Worm (Caenorhabditis elegans) whole organism, L1 larva: ENCODE measurements around the gene F53A2.1.
A peak's percentile ranks its signal among the peaks of the same experiment; 100 is the strongest.

Source experiments
- C04F5.9 ChIP-seq: sonication (generic microtip); optimal IDR thresholded peaks from 2 replicates; lab custom pipeline; 2016; ENCODE audit warnings: missing genetic modification characterization, missing compliant biosample characterization
- C34B4.2 ChIP-seq: sonication (generic microtip); optimal IDR thresholded peaks from 2 replicates; lab custom pipeline; 2017; ENCODE audit warnings: mild to moderate bottlenecking, missing genetic modification characterization, missing compliant biosample characterization
- F16B12.6 ChIP-seq: fragments of 150-350 bp; optimal IDR thresholded peaks from 2 replicates; lab custom pipeline; 2014; ENCODE audit warnings: missing biosample characterization, missing genetic modification characterization
- aha-1 ChIP-seq: fragments of 150-350 bp; optimal IDR thresholded peaks from 2 replicates; lab custom pipeline; 2014; ENCODE audit warnings: missing biosample characterization, missing genetic modification characterization
- aly-2 ChIP-seq: fragments of 150-350 bp; optimal IDR thresholded peaks from 2 replicates; lab custom pipeline; 2014; ENCODE audit warnings: missing biosample characterization, missing genetic modification characterization
- ama-1 ChIP-seq: fragments of 150-350 bp; optimal IDR thresholded peaks from 2 replicates; lab custom pipeline; 2014
- ces-1 ChIP-seq: fragments of 150-350 bp; optimal IDR thresholded peaks from 2 replicates; lab custom pipeline; 2014; ENCODE audit warnings: missing biosample characterization, missing genetic modification reagents, missing genetic modification characterization
- dpl-1 ChIP-seq, 3 experiments: fragments of 150-350 bp in 2 of 3; sonication (generic microtip) in 1 of 3; optimal IDR thresholded peaks; 2 replicates each; lab custom pipeline; 2014 to 2017; ENCODE audit warnings: missing biosample characterization in 3 of 3, missing genetic modification characterization in 3 of 3, missing genetic modification reagents in 3 of 3
- efl-1 ChIP-seq, 4 experiments: fragments of 150-350 bp; optimal IDR thresholded peaks in 3 of 4; peaks in 1 of 4; 1 replicate in 1 of 4; 2 replicates in 3 of 4; lab custom pipeline; 2014; ENCODE audit warnings: missing biosample characterization in 2 of 4, missing genetic modification characterization in 2 of 4, missing genetic modification reagents in 2 of 4
- efl-3 ChIP-seq: fragments of 200-800 bp; sonication (Bioruptor generic); optimal IDR thresholded peaks from 2 replicates; lab custom pipeline; 2018; ENCODE audit warnings: mild to moderate bottlenecking, missing genetic modification characterization, missing compliant biosample characterization
- egl-27 ChIP-seq, 2 experiments: fragments of 150-350 bp in 1 of 2; sonication (generic microtip); optimal IDR thresholded peaks; 3 replicates each; lab custom pipeline; 2017 to 2018; ENCODE audit warnings: missing biosample characterization in 2 of 2, missing genetic modification characterization in 2 of 2, missing genetic modification reagents in 2 of 2
- elt-3 ChIP-seq, 6 experiments: fragments of 150-350 bp in 1 of 6; sonication (generic microtip); optimal IDR thresholded peaks; 2 replicates each; lab custom pipeline; 2017 to 2018; ENCODE audit warnings: missing biosample characterization in 6 of 6, missing genetic modification characterization in 6 of 6, inconsistent platforms in 1 of 6
- ets-5 ChIP-seq: fragments of 200-800 bp; sonication (Bioruptor generic); IDR thresholded peaks from 2 replicates; pipeline ENCODE4 v1.3.6; 2022; ENCODE audit warnings: missing genetic modification characterization, missing compliant biosample characterization
- fkh-10 ChIP-seq: sonication (generic microtip); optimal IDR thresholded peaks from 2 replicates; lab custom pipeline; 2017; ENCODE audit warnings: missing biosample characterization, missing genetic modification reagents, missing genetic modification characterization
- fkh-8 ChIP-seq: sonication (generic microtip); optimal IDR thresholded peaks from 2 replicates; lab custom pipeline; 2016; ENCODE audit warnings: mild to moderate bottlenecking, missing genetic modification characterization, missing compliant biosample characterization
- fos-1 ChIP-seq: fragments of 150-350 bp; optimal IDR thresholded peaks from 2 replicates; lab custom pipeline; 2014; ENCODE audit warnings: missing biosample characterization, missing genetic modification characterization
- grh-1 ChIP-seq: fragments of 200-800 bp; sonication (Bioruptor generic); IDR thresholded peaks from 2 replicates; pipeline ENCODE4 v1.3.6; 2022; ENCODE audit warnings: missing genetic modification reagents, missing genetic modification characterization, missing compliant biosample characterization
- hlh-4 ChIP-seq: sonication (generic microtip); optimal IDR thresholded peaks from 2 replicates; lab custom pipeline; 2016; ENCODE audit warnings: mild to moderate bottlenecking, missing genetic modification characterization, missing compliant biosample characterization
- irx-1 ChIP-seq: sonication (generic microtip); optimal IDR thresholded peaks from 2 replicates; lab custom pipeline; 2016; ENCODE audit warnings: missing genetic modification characterization, missing compliant biosample characterization
- jun-1 ChIP-seq: fragments of 150-350 bp; optimal IDR thresholded peaks from 2 replicates; lab custom pipeline; 2014; ENCODE audit warnings: missing biosample characterization, missing genetic modification reagents, missing genetic modification characterization
- lin-13 ChIP-seq: fragments of 150-350 bp; optimal IDR thresholded peaks from 2 replicates; lab custom pipeline; 2014; ENCODE audit warnings: missing biosample characterization, missing genetic modification reagents, missing genetic modification characterization
- lin-14 ChIP-seq: fragments of 200-800 bp; sonication (Bioruptor generic); optimal IDR thresholded peaks from 2 replicates; lab custom pipeline; 2018; ENCODE audit warnings: mild to moderate bottlenecking, missing genetic modification characterization, moderate library complexity, missing compliant biosample characterization
- lin-15B ChIP-seq: fragments of 150-350 bp; sonication (generic microtip); optimal IDR thresholded peaks from 3 replicates; lab custom pipeline; 2014; ENCODE audit warnings: missing biosample characterization, missing genetic modification characterization
- lin-35 ChIP-seq, 2 experiments: fragments of 150-350 bp; optimal IDR thresholded peaks; 2 replicates each; lab custom pipeline; 2014; ENCODE audit warnings: missing biosample characterization in 2 of 2, missing genetic modification characterization in 2 of 2, missing genetic modification reagents in 2 of 2
- lin-39 ChIP-seq: fragments of 150-350 bp; optimal IDR thresholded peaks from 2 replicates; lab custom pipeline; 2014; ENCODE audit warnings: missing biosample characterization, missing genetic modification reagents, missing genetic modification characterization
- lsy-2 ChIP-seq, 2 experiments: fragments of 150-350 bp; optimal IDR thresholded peaks; 2 replicates each; lab custom pipeline; 2014; ENCODE audit warnings: missing biosample characterization in 2 of 2, missing genetic modification characterization in 2 of 2
- mab-9 ChIP-seq: fragments of 200-800 bp; sonication (Bioruptor generic); IDR thresholded peaks from 2 replicates; pipeline ENCODE4 v1.3.6; 2022; ENCODE audit warnings: missing genetic modification reagents, missing genetic modification characterization, missing compliant biosample characterization
- mdl-1 ChIP-seq, 2 experiments: fragments of 150-350 bp; optimal IDR thresholded peaks; 2 replicates each; lab custom pipeline; 2014 to 2017; ENCODE audit warnings: missing biosample characterization in 2 of 2, missing genetic modification characterization in 2 of 2, inconsistent platforms in 1 of 2
- mef-2 ChIP-seq: fragments of 150-350 bp; optimal IDR thresholded peaks from 2 replicates; lab custom pipeline; 2014; ENCODE audit warnings: missing biosample characterization, missing genetic modification characterization
- nhr-11 ChIP-seq: fragments of 150-350 bp; optimal IDR thresholded peaks from 2 replicates; lab custom pipeline; 2014; ENCODE audit warnings: missing biosample characterization, missing genetic modification characterization
- nhr-237 ChIP-seq: fragments of 150-350 bp; optimal IDR thresholded peaks from 2 replicates; lab custom pipeline; 2014; ENCODE audit warnings: missing biosample characterization, missing genetic modification characterization
- nhr-47 ChIP-seq: sonication (generic microtip); optimal IDR thresholded peaks from 2 replicates; lab custom pipeline; 2016; ENCODE audit warnings: mild to moderate bottlenecking, missing genetic modification characterization, moderate library complexity, missing compliant biosample characterization
- nhr-71 ChIP-seq: sonication (generic microtip); optimal IDR thresholded peaks from 2 replicates; lab custom pipeline; 2016; ENCODE audit warnings: mild to moderate bottlenecking, missing genetic modification characterization, moderate library complexity, missing compliant biosample characterization
- nhr-77 ChIP-seq: fragments of 150-350 bp; optimal IDR thresholded peaks from 2 replicates; lab custom pipeline; 2014; ENCODE audit warnings: missing biosample characterization, missing genetic modification characterization
- nhr-84 ChIP-seq: sonication (generic microtip); optimal IDR thresholded peaks from 2 replicates; lab custom pipeline; 2017; ENCODE audit warnings: missing biosample characterization, missing genetic modification characterization
- pag-3 ChIP-seq: sonication (generic microtip); optimal IDR thresholded peaks from 2 replicates; lab custom pipeline; 2017; ENCODE audit warnings: missing genetic modification characterization, mild to moderate bottlenecking, missing compliant biosample characterization, antibody characterized with exemption, borderline replicate concordance; ENCODE audit not compliant: insufficient read depth
- pqm-1 ChIP-seq: sonication (generic microtip); optimal IDR thresholded peaks from 3 replicates; lab custom pipeline; 2017; ENCODE audit warnings: missing biosample characterization, missing genetic modification characterization
- rnt-1 ChIP-seq: sonication (generic microtip); optimal IDR thresholded peaks from 2 replicates; lab custom pipeline; 2016; ENCODE audit warnings: mild to moderate bottlenecking, missing genetic modification characterization, moderate library complexity, missing compliant biosample characterization
- snpc-4 ChIP-seq: fragments of 150-350 bp; optimal IDR thresholded peaks from 2 replicates; lab custom pipeline; 2014; ENCODE audit warnings: missing biosample characterization, missing genetic modification characterization
- snu-23 ChIP-seq: sonication (generic microtip); optimal IDR thresholded peaks from 2 replicates; lab custom pipeline; 2016; ENCODE audit warnings: missing genetic modification characterization, missing compliant biosample characterization
- sox-4 ChIP-seq: sonication (generic microtip); optimal IDR thresholded peaks from 2 replicates; lab custom pipeline; 2016; ENCODE audit warnings: missing genetic modification characterization, missing compliant biosample characterization
- tlp-1 ChIP-seq: fragments of 150-350 bp; optimal IDR thresholded peaks from 2 replicates; lab custom pipeline; 2014; ENCODE audit warnings: missing biosample characterization, missing genetic modification characterization
- unc-130 ChIP-seq: fragments of 150-350 bp; optimal IDR thresholded peaks from 2 replicates; lab custom pipeline; 2017; ENCODE audit warnings: missing biosample characterization, missing genetic modification characterization, inconsistent platforms
- unc-62 ChIP-seq: fragments of 150-350 bp; optimal IDR thresholded peaks from 2 replicates; lab custom pipeline; 2014; ENCODE audit warnings: missing biosample characterization, missing genetic modification reagents, missing genetic modification characterization
- unc-86 ChIP-seq: sonication (generic microtip); optimal IDR thresholded peaks from 2 replicates; lab custom pipeline; 2016; ENCODE audit warnings: missing genetic modification characterization, missing compliant biosample characterization
- vab-15 ChIP-seq: sonication (generic microtip); optimal IDR thresholded peaks from 2 replicates; lab custom pipeline; 2017; ENCODE audit warnings: missing genotype, mild to moderate bottlenecking, missing genetic modification characterization, missing compliant biosample characterization
- xbp-1 ChIP-seq: sonication (generic microtip); optimal IDR thresholded peaks from 2 replicates; lab custom pipeline; 2016; ENCODE audit warnings: missing genetic modification characterization, missing compliant biosample characterization
- zip-4 ChIP-seq: fragments of 200-800 bp; sonication (Bioruptor generic); optimal IDR thresholded peaks from 2 replicates; lab custom pipeline; 2018; ENCODE audit warnings: mild to moderate bottlenecking, missing genetic modification characterization, moderate library complexity, missing compliant biosample characterization
- ztf-11 ChIP-seq, 2 experiments: sonication (generic microtip); optimal IDR thresholded peaks; 2 replicates each; lab custom pipeline; 2016 to 2017; ENCODE audit warnings: missing genetic modification characterization in 2 of 2, missing biosample characterization in 1 of 2, missing compliant biosample characterization in 1 of 2

F53A2.1 gene

DNA sequence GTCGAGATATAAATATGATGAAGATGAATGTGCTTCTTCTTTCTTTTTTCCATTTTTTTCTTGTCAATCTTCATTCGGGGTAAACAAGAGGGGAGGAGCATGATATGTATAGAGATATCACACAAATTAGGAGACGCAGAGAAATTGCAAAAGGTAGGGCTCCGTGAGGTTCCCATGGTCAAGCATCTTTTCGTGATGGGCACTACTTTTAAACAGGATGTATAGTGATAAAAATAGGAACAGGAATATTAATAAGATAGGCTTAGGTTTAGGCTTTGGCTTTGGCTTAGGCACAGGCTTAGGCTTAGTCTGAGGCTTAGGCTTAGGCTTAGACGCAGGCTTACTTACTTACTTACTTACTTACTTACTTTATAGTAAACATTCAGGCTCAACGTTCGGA lies at the start of gene F53A2.1:
Gene F53A2.1 (minus strand): TSS at position 101 of the 400 bp plus-strand sequence.
- TF ChIP-seq efl-3 (GFP tag; lab: Kevin White, UChicago) (no peak), lin-13 (no peak), egl-27 (tag; optimal IDR thresholded peaks at IDR 0.05; lab: Kevin White, UChicago) (no peak), lin-15B (tag; lab: Kevin White, UChicago) (no peak)

DNA sequence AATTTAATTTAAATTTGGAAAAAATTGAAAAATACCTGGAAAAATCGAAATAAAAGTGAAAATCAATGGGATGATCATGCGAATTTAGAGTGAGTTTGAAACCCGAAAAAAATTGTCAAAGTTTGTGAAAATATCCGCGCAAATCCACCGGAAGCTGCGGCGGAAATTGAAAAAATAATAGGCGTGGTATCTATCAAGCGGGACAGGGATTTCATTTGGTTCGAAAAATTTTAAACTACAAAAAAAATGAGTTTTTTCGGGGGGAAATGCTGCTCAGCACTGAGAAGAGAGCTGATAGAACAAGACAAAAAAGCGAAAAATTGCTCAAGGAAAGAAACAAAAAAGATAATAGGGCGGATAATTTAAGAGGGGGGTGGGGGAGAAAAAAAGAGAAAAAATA lies 46.3 kb upstream of the F53A2.1 start, which contains the start of gene T03F6.9:
Gene T03F6.9 (minus strand): TSS at position 101 of the 400 bp plus-strand sequence.
- TF ChIP-seq fkh-8 (tag; lab: Kevin White, UChicago) (peak; percentile 0), ztf-11 (tag; optimal IDR thresholded peaks at IDR 0.05; lab: Kevin White, UChicago) (no peak)

DNA sequence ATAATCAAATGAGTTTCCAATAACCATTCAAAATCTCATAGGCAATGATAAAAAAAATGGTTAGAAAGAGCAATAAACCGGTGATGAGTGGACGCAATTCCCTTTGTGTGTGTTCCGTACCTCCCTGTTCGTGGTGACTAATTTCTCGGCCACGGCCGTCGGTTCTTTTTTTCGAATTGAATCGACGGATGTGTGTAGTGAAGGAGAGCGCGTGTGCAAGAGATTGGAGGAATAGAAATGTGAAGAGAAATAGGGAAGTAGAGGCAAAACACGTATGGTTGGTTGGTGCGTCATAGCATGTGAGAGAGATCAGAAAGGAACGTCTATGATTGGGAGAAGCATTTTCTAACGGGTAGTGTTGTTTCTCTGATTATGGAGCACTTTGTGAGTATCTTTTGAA lies 35.2 kb upstream of the F53A2.1 start:
- TF ChIP-seq mdl-1 (tag; optimal IDR thresholded peaks at IDR 0.05; lab: Kevin White, UChicago) = peak in 1 of 2 experiments; percentile 66
- peak; percentile 18 for TF ChIP-seq jun-1
- no peak for TF ChIP-seq elt-3 (tag; optimal IDR thresholded peaks at IDR 0.05; lab: Kevin White, UChicago)
- no peak for TF ChIP-seq aha-1 (tag; lab: Kevin White, UChicago)
- no peak for TF ChIP-seq unc-130 (tag; lab: Kevin White, UChicago)
- no peak for TF ChIP-seq nhr-77 (tag; lab: Kevin White, UChicago)
- peak; percentile 17 to 63 for TF ChIP-seq lsy-2 (tag; optimal IDR thresholded peaks at IDR 0.05; lab: Kevin White, UChicago)
- TF ChIP-seq xbp-1 (tag; lab: Kevin White, UChicago) = peak; percentile 13
- no peak for TF ChIP-seq sox-4
- no peak for TF ChIP-seq pag-3 (tag; lab: Kevin White, UChicago)
- no peak for TF ChIP-seq efl-3 (GFP tag; lab: Kevin White, UChicago)
- peak; percentile 98 for TF ChIP-seq lin-14 (GFP tag; lab: Kevin White, UChicago)
- TF ChIP-seq hlh-4 (tag; lab: Kevin White, UChicago) = no peak
- TF ChIP-seq fkh-8 (tag; lab: Kevin White, UChicago) = peak; percentile 77
- peak; percentile 48 for TF ChIP-seq nhr-71 (tag; lab: Kevin White, UChicago)
- TF ChIP-seq lin-39 (tag; lab: Kevin White, UChicago) = no peak
- no peak for TF ChIP-seq vab-15 (tag; lab: Kevin White, UChicago)
- no peak for TF ChIP-seq aly-2 (tag; lab: Kevin White, UChicago)
- no peak for TF ChIP-seq pqm-1
- TF ChIP-seq nhr-84 (tag; lab: Kevin White, UChicago) = no peak
- no peak for TF ChIP-seq irx-1 (tag; lab: Kevin White, UChicago)
- TF ChIP-seq fos-1 (tag; lab: Kevin White, UChicago) = peak; percentile 37
- TF ChIP-seq unc-86 (tag; lab: Kevin White, UChicago) = no peak
- peak; percentile 56 for TF ChIP-seq F16B12.6 (tag; lab: Kevin White, UChicago)
- TF ChIP-seq dpl-1 (GFP tag; optimal IDR thresholded peaks at IDR 0.05; lab: Kevin White, UChicago) = peak in 2 of 3 experiments; percentile 34 to 60
- no peak for TF ChIP-seq rnt-1 (tag; lab: Kevin White, UChicago)
- TF ChIP-seq unc-62 (GFP tag; lab: Kevin White, UChicago) = no peak
- no peak for TF ChIP-seq nhr-237 (tag; lab: Kevin White, UChicago)
- no peak for TF ChIP-seq ets-5 (GFP tag; lab: Robert Waterston, UW)
- TF ChIP-seq nhr-47 (tag; lab: Kevin White, UChicago) = peak; percentile 16
- no peak for TF ChIP-seq tlp-1 (tag; lab: Kevin White, UChicago)
- TF ChIP-seq lin-35 (GFP tag; optimal IDR thresholded peaks at IDR 0.05; lab: Kevin White, UChicago) = peak; percentile 36 to 58
- no peak for TF ChIP-seq mab-9 (GFP tag; lab: Robert Waterston, UW)
- TF ChIP-seq snpc-4 (tag; lab: Kevin White, UChicago) = no peak
- TF ChIP-seq nhr-11 = no peak
- TF ChIP-seq ama-1 (lab: Kevin White, UChicago) = no peak
- TF ChIP-seq grh-1 (GFP tag; lab: Robert Waterston, UW) = no peak
- TF ChIP-seq C34B4.2 (tag; lab: Kevin White, UChicago) = no peak
- TF ChIP-seq zip-4 (GFP tag; lab: Kevin White, UChicago) = no peak
- TF ChIP-seq mef-2 = no peak
- no peak for TF ChIP-seq fkh-10 (GFP tag; lab: Kevin White, UChicago)
- TF ChIP-seq snu-23 (GFP tag; lab: Kevin White, UChicago) = peak; percentile 50
- no peak for TF ChIP-seq ces-1 (GFP tag; lab: Kevin White, UChicago)
- TF ChIP-seq C04F5.9 = no peak
- peak; percentile 36 to 41 for TF ChIP-seq efl-1 (optimal IDR thresholded peaks at IDR 0.05; lab: Kevin White, UChicago)
- TF ChIP-seq efl-1 (GFP tag; optimal IDR thresholded peaks at IDR 0.05 in 1 of 2; lab: Kevin White, UChicago) = peak; percentile 31 to 67
